Comparison of ENCODE assay signal across 3 fruit fly cellular contexts in genomic region chr2L:1954541-1954940, dm6.
TF ChIP-seq lines count a peak whose summit lies in the region.

No protein-coding gene starts in this region.

- peak; percentile 20 to 24 for TF ChIP-seq CTCF in S2 (optimal IDR thresholded peaks at IDR 0.05; lab: Kevin White, UChicago)
- no peak for TF ChIP-seq CTCF in whole organism, embryonic (GFP tag; optimal IDR thresholded peaks at IDR 0.05; lab: Kevin White, UChicago)

TF ChIP-seq in whole organism, embryonic, 481 proteins besides CTCF, POLR2A, EP300 and RAD21:
- peak; percentile 33; the same call in 1 of the 3 replicates for TF ChIP-seq CG16813 (GFP tag; IDR thresholded peaks at IDR 0.05; lab: Robert Waterston, UW; ENCODE audit: partially characterized antibody)
- peak; percentile 92 for TF ChIP-seq Adf1 (GFP tag; IDR thresholded peaks at IDR 0.05; lab: Robert Waterston, UW)
- no peak for TF ChIP-seq CG8089 (GFP tag; optimal IDR thresholded peaks at IDR 0.05; lab: Kevin White, UChicago)
- peak; percentile 96 for TF ChIP-seq CG1832 (GFP tag; optimal IDR thresholded peaks at IDR 0.05; lab: Kevin White, UChicago)
- TF ChIP-seq pros (GFP tag; optimal IDR thresholded peaks at IDR 0.05; lab: Kevin White, UChicago), result peak; percentile 31
- TF ChIP-seq CG8478 (optimal IDR thresholded peaks at IDR 0.05; lab: Kevin White, UChicago), result peak; percentile 80
- peak in 1 of 2 experiments; percentile 48 for TF ChIP-seq tll (GFP tag; optimal IDR thresholded peaks at IDR 0.05; lab: Kevin White, UChicago)
- TF ChIP-seq Nf-YC (tag; optimal IDR thresholded peaks at IDR 0.05; lab: Kevin White, UChicago), result peak; percentile 96
- TF ChIP-seq CG17186 (GFP tag; optimal IDR thresholded peaks at IDR 0.05; lab: Kevin White, UChicago), result no peak
- TF ChIP-seq bbx (GFP tag; IDR thresholded peaks at IDR 0.05; lab: Robert Waterston, UW; ENCODE audit: partially characterized antibody), result 0 out of 2 replicates have a peak, but pooled peaks have one; percentile 18
- TF ChIP-seq Mes4 (GFP tag; optimal IDR thresholded peaks at IDR 0.05; lab: Kevin White, UChicago), result no peak
- 0 out of 3 replicates have a peak, but pooled peaks have one; percentile 20 for TF ChIP-seq knrl (GFP tag; IDR thresholded peaks at IDR 0.05; lab: Robert Waterston, UW; ENCODE audit: partially characterized antibody)
- TF ChIP-seq Hmx (GFP tag; optimal IDR thresholded peaks at IDR 0.05; lab: Kevin White, UChicago), result no peak
- peak; percentile 31 for TF ChIP-seq zen (tag; optimal IDR thresholded peaks at IDR 0.05; lab: Kevin White, UChicago)
- peak; percentile 95 for TF ChIP-seq Nf-YB (GFP tag; optimal IDR thresholded peaks at IDR 0.05; lab: Kevin White, UChicago)
- TF ChIP-seq chif (GFP tag; optimal IDR thresholded peaks at IDR 0.05; lab: Kevin White, UChicago), result peak in 1 of 2 experiments; percentile 5
- peak; percentile 69 to 96 for TF ChIP-seq insv (GFP tag; optimal IDR thresholded peaks at IDR 0.05; lab: Kevin White, UChicago)
- TF ChIP-seq CG11723 (GFP tag; optimal IDR thresholded peaks at IDR 0.05; lab: Kevin White, UChicago), result no peak
- peak; percentile 50; the same call in 1 of the 2 replicates for TF ChIP-seq CG4360 (GFP tag; IDR thresholded peaks at IDR 0.05; lab: Robert Waterston, UW)
- TF ChIP-seq ato (GFP tag; IDR thresholded peaks at IDR 0.05; lab: Robert Waterston, UW; ENCODE audit: partially characterized antibody), result no peak
- TF ChIP-seq gsb-n (tag; optimal IDR thresholded peaks at IDR 0.05; lab: Kevin White, UChicago), result peak; percentile 12
- TF ChIP-seq nerfin-1 (tag; optimal IDR thresholded peaks at IDR 0.05; lab: Kevin White, UChicago), result peak; percentile 10
- no peak for TF ChIP-seq Bdp1 (GFP tag; optimal IDR thresholded peaks at IDR 0.05; lab: Kevin White, UChicago)
- peak; percentile 34 for TF ChIP-seq cg (GFP tag; optimal IDR thresholded peaks at IDR 0.05; lab: Kevin White, UChicago)
- TF ChIP-seq sens (GFP tag; lab: Kevin White, UChicago), result peak; percentile 34
- 0 out of 2 replicates have a peak, but pooled peaks have one; percentile 14 for TF ChIP-seq crol (GFP tag; IDR thresholded peaks at IDR 0.05; lab: Robert Waterston, UW)
- peak; percentile 88 for TF ChIP-seq D (optimal IDR thresholded peaks at IDR 0.05; lab: Kevin White, UChicago)
- TF ChIP-seq D (GFP tag; optimal IDR thresholded peaks at IDR 0.05; lab: Kevin White, UChicago), result no peak
- peak; percentile 96 for TF ChIP-seq seq (GFP tag; IDR thresholded peaks at IDR 0.05; lab: Robert Waterston, UW)
- peak; percentile 88 for TF ChIP-seq CG10321 (GFP tag; IDR thresholded peaks at IDR 0.05; lab: Robert Waterston, UW)
- peak; percentile 65 for TF ChIP-seq ewg (GFP tag; optimal IDR thresholded peaks at IDR 0.05; lab: Kevin White, UChicago)
- no peak for TF ChIP-seq lov (optimal IDR thresholded peaks at IDR 0.05; lab: Kevin White, UChicago)
- TF ChIP-seq lov (GFP tag; IDR thresholded peaks at IDR 0.05; lab: Robert Waterston, UW), result no peak
- peak; percentile 4 for TF ChIP-seq CG17829 (tag; optimal IDR thresholded peaks at IDR 0.05; lab: Kevin White, UChicago)
- no peak for TF ChIP-seq gt (GFP tag; IDR thresholded peaks at IDR 0.05; lab: Robert Waterston, UW)

TF ChIP-seq in whole organism, wandering third instar larva, 38 proteins besides CTCF, POLR2A, EP300 and RAD21:
- TF ChIP-seq Vsx2 (GFP tag; optimal IDR thresholded peaks at IDR 0.05; lab: Kevin White, UChicago; ENCODE audit: partially characterized antibody) (peak; percentile 38), foxo (GFP tag; optimal IDR thresholded peaks at IDR 0.05; lab: Kevin White, UChicago) (no peak), Hnf4 (GFP tag; optimal IDR thresholded peaks at IDR 0.05; lab: Kevin White, UChicago) (no peak)
